Worm (Caenorhabditis elegans) whole organism, young adult: ENCODE data around the gene clec-64.

Experiments
- F10E7.11 ChIP-seq: sonication (generic microtip); optimal IDR thresholded peaks from 2 replicates; lab custom pipeline; 2017; ENCODE audit warnings: mild to moderate bottlenecking, missing genetic modification characterization, moderate library complexity, missing compliant biosample characterization
- F33H1.4 ChIP-seq: fragments of 200-800 bp; sonication (Bioruptor generic); IDR thresholded peaks from 2 replicates; pipeline ENCODE4 v1.3.6; 2022; ENCODE audit warnings: missing genetic modification reagents, missing genetic modification characterization, missing compliant biosample characterization
- F57A8.1 ChIP-seq: fragments of 200-800 bp; sonication (Bioruptor generic); optimal IDR thresholded peaks from 2 replicates; lab custom pipeline; 2018; ENCODE audit warnings: mild to moderate bottlenecking, missing genetic modification characterization, moderate library complexity, missing compliant biosample characterization
- K11D2.4 ChIP-seq: fragments of 200-800 bp; sonication (Bioruptor generic); IDR thresholded peaks from 2 replicates; pipeline ENCODE4 v1.3.6; 2022; ENCODE audit warnings: missing genetic modification reagents, missing genetic modification characterization, missing compliant biosample characterization
- T07F8.4 ChIP-seq: sonication (generic microtip); optimal IDR thresholded peaks from 2 replicates; lab custom pipeline; 2016; ENCODE audit warnings: mild to moderate bottlenecking, missing genetic modification characterization, moderate library complexity, missing compliant biosample characterization
- Y53G8AR.9 ChIP-seq: fragments of 200-800 bp; sonication (Bioruptor generic); conservative IDR thresholded peaks from 2 replicates; pipeline ENCODE4 v1.3.6; 2022; ENCODE audit warnings: missing genetic modification reagents, missing genetic modification characterization, missing compliant biosample characterization
- Y56A3A.18 ChIP-seq: fragments of 200-800 bp; sonication (Bioruptor generic); IDR thresholded peaks from 2 replicates; pipeline ENCODE4 v1.3.6; 2022; ENCODE audit warnings: missing genetic modification reagents, missing genetic modification characterization, missing compliant biosample characterization
- akir-1 ChIP-seq: fragments of 200-800 bp; sonication (Bioruptor generic); optimal IDR thresholded peaks from 2 replicates; lab custom pipeline; 2018; ENCODE audit warnings: mild to moderate bottlenecking, missing genetic modification characterization, moderate library complexity, missing compliant biosample characterization
- aptf-2 ChIP-seq: fragments of 200-800 bp; sonication (Bioruptor generic); conservative IDR thresholded peaks from 2 replicates; pipeline ENCODE4 v1.3.6; 2022; ENCODE audit warnings: missing genetic modification reagents, missing genetic modification characterization, missing compliant biosample characterization
- aptf-3 ChIP-seq: fragments of 200-800 bp; sonication (Bioruptor generic); IDR thresholded peaks from 2 replicates; pipeline ENCODE4 v1.3.6; 2022; ENCODE audit warnings: missing genetic modification characterization, missing compliant biosample characterization
- attf-5 ChIP-seq: fragments of 200-800 bp; sonication (Bioruptor generic); optimal IDR thresholded peaks from 2 replicates; lab custom pipeline; 2018; ENCODE audit warnings: mild to moderate bottlenecking, missing genetic modification characterization, missing compliant biosample characterization
- attf-6 ChIP-seq: fragments of 200-800 bp; sonication (Bioruptor generic); IDR thresholded peaks from 2 replicates; pipeline ENCODE4 v1.3.6; 2022; ENCODE audit warnings: missing genetic modification reagents, missing genetic modification characterization, missing compliant biosample characterization
- cebp-1 ChIP-seq, 2 experiments: fragments of 200-800 bp in 1 of 2; sonication (Bioruptor generic) in 1 of 2; sonication (generic microtip) in 1 of 2; IDR thresholded peaks in 1 of 2; optimal IDR thresholded peaks in 1 of 2; 2 replicates each; pipeline versions ENCODE4 v1.3.6 to Lab custom; 2017 to 2022; ENCODE audit warnings: missing compliant biosample characterization in 2 of 2, missing genetic modification characterization in 2 of 2, mild to moderate bottlenecking in 1 of 2, missing genetic modification reagents in 1 of 2, moderate library complexity in 1 of 2
- ceh-100 ChIP-seq: fragments of 200-800 bp; sonication (Bioruptor generic); IDR thresholded peaks from 2 replicates; pipeline ENCODE4 v1.3.6; 2022; ENCODE audit warnings: missing genetic modification reagents, missing genetic modification characterization, missing compliant biosample characterization
- chd-7 ChIP-seq: sonication (generic microtip); optimal IDR thresholded peaks from 2 replicates; lab custom pipeline; 2016; ENCODE audit warnings: mild to moderate bottlenecking, missing genetic modification characterization, moderate library complexity, missing compliant biosample characterization
- die-1 ChIP-seq: sonication (generic microtip); optimal IDR thresholded peaks from 2 replicates; lab custom pipeline; 2016; ENCODE audit warnings: missing genotype, mild to moderate bottlenecking, missing genetic modification characterization, missing compliant biosample characterization
- egl-44 ChIP-seq: fragments of 200-800 bp; sonication (Bioruptor generic); IDR thresholded peaks from 2 replicates; pipeline ENCODE4 v1.3.6; 2022; ENCODE audit warnings: missing genetic modification reagents, missing genetic modification characterization, missing compliant biosample characterization
- ets-4 ChIP-seq: fragments of 200-800 bp; sonication (Bioruptor generic); optimal IDR thresholded peaks from 2 replicates; lab custom pipeline; 2018; ENCODE audit warnings: mild to moderate bottlenecking, missing genetic modification characterization, missing compliant biosample characterization
- hlh-12 ChIP-seq: sonication (generic microtip); optimal IDR thresholded peaks from 2 replicates; lab custom pipeline; 2016; ENCODE audit warnings: missing genetic modification characterization, missing compliant biosample characterization
- hmg-1.2 ChIP-seq: fragments of 200-800 bp; sonication (Bioruptor generic); IDR thresholded peaks from 2 replicates; pipeline ENCODE4 v1.3.6; 2022; ENCODE audit warnings: missing genetic modification reagents, missing genetic modification characterization, missing compliant biosample characterization
- hrde-1 ChIP-seq: sonication (generic microtip); optimal IDR thresholded peaks from 2 replicates; lab custom pipeline; 2016; ENCODE audit warnings: missing genetic modification characterization, mild to moderate bottlenecking, missing compliant biosample characterization, moderate library complexity, missing genotype, missing genetic modification reagents, borderline replicate concordance
- hsf-1 ChIP-seq: fragments of 200-800 bp; sonication (Bioruptor generic); IDR thresholded peaks from 2 replicates; pipeline ENCODE4 v1.3.6; 2022; ENCODE audit warnings: missing genetic modification reagents, missing genetic modification characterization, missing compliant biosample characterization
- let-526 ChIP-seq: fragments of 200-800 bp; sonication (Bioruptor generic); IDR thresholded peaks from 2 replicates; pipeline ENCODE4 v1.3.6; 2022; ENCODE audit warnings: missing genetic modification reagents, missing genetic modification characterization, missing compliant biosample characterization
- let-607 ChIP-seq, 2 experiments: fragments of 200-800 bp in 1 of 2; sonication (Bioruptor generic) in 1 of 2; sonication (generic microtip) in 1 of 2; optimal IDR thresholded peaks; 2 replicates each; lab custom pipeline; 2016 to 2018; ENCODE audit warnings: mild to moderate bottlenecking in 2 of 2, missing compliant biosample characterization in 2 of 2, missing genetic modification characterization in 2 of 2, moderate library complexity in 2 of 2, missing genotype in 1 of 2
- mcd-1 ChIP-seq: fragments of 200-800 bp; sonication (Bioruptor generic); IDR thresholded peaks from 2 replicates; pipeline ENCODE4 v1.3.6; 2022; ENCODE audit warnings: missing genetic modification reagents, missing genetic modification characterization, missing compliant biosample characterization
- nhr-80 ChIP-seq: sonication (generic microtip); optimal IDR thresholded peaks from 2 replicates; lab custom pipeline; 2016; ENCODE audit warnings: missing genetic modification characterization, missing compliant biosample characterization
- rpc-1 ChIP-seq, 2 experiments: fragments of 150-350 bp in 1 of 2; sonication (generic microtip) in 1 of 2; optimal IDR thresholded peaks; 2 replicates each; lab custom pipeline; 2014 to 2018; ENCODE audit warnings: missing biosample characterization in 1 of 2, missing genetic modification characterization in 1 of 2, missing genetic modification reagents in 1 of 2, missing genotype in 1 of 2
- snpc-1.1 ChIP-seq: sonication (generic microtip); optimal IDR thresholded peaks from 2 replicates; lab custom pipeline; 2017; ENCODE audit warnings: missing genetic modification characterization, mild to moderate bottlenecking, missing compliant biosample characterization, antibody characterized with exemption, moderate library complexity, missing genotype, missing genetic modification reagents; ENCODE audit not compliant: insufficient read depth
- snpc-4 ChIP-seq, 5 experiments: fragments of 150-350 bp in 1 of 5; sonication (generic microtip) in 4 of 5; optimal IDR thresholded peaks; 2 replicates each; lab custom pipeline; 2014 to 2018; ENCODE audit warnings: missing genetic modification characterization in 5 of 5, missing biosample characterization in 3 of 5, antibody characterized with exemption in 2 of 5, mild to moderate bottlenecking in 2 of 5, missing compliant biosample characterization in 2 of 5, missing genotype in 2 of 5, moderate library complexity in 2 of 5, missing genetic modification reagents in 1 of 5
- unc-130 ChIP-seq: sonication (generic microtip); optimal IDR thresholded peaks from 2 replicates; lab custom pipeline; 2016; ENCODE audit warnings: missing genetic modification reagents, missing genetic modification characterization, missing compliant biosample characterization
- zim-3 ChIP-seq: sonication (generic microtip); optimal IDR thresholded peaks from 2 replicates; lab custom pipeline; 2017; ENCODE audit warnings: mild to moderate bottlenecking, missing genetic modification characterization, moderate library complexity, missing compliant biosample characterization
- ztf-22 ChIP-seq: fragments of 200-800 bp; sonication (Bioruptor generic); optimal IDR thresholded peaks from 2 replicates; lab custom pipeline; 2018; ENCODE audit warnings: mild to moderate bottlenecking, missing genetic modification characterization, moderate library complexity, missing compliant biosample characterization
- ztf-3 ChIP-seq: fragments of 200-800 bp; sonication (Bioruptor generic); optimal IDR thresholded peaks from 2 replicates; lab custom pipeline; 2018; ENCODE audit warnings: mild to moderate bottlenecking, missing genetic modification characterization, missing compliant biosample characterization

The clec-64 gene

DNA sequence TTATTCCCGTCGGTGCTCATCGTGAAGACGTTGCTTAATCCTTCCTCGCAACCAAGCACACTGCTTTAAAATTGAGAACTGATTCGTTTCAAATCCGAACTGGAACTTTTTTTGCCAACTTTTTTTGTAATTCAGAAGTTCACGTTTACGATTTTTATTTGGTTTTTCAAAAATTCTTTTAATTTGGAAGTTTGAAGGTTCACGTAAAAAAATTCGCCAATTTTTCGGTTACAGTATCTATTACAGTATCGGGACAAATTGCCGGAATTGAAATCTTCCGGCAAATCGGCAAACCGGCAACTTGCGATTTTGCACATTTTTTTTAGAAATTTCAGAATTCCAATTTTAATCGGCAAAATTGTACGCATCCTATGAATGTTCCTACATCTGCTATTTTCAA is 30.2 kb downstream of the clec-64 start, which contains the start of gene F58G1.3:
Gene F58G1.3, minus strand, starts transcription at position 101 of the 400 bp plus-strand sequence.
- TF ChIP-seq zim-3, result no peak
- TF ChIP-seq attf-6 (GFP tag; lab: Robert Waterston, UW), result no peak
- no peak for TF ChIP-seq Y53G8AR.9
- TF ChIP-seq ztf-3, result no peak
- no peak for TF ChIP-seq F33H1.4
- no peak for TF ChIP-seq F57A8.1 (GFP tag; lab: Kevin White, UChicago)
- TF ChIP-seq mcd-1, result no peak
- TF ChIP-seq egl-44 (GFP tag; lab: Robert Waterston, UW), result no peak
- TF ChIP-seq hlh-12 (tag; lab: Kevin White, UChicago), result no peak
- no peak for TF ChIP-seq F10E7.11 (tag; lab: Kevin White, UChicago)
- no peak for TF ChIP-seq aptf-3 (GFP tag; lab: Robert Waterston, UW)
- no peak for TF ChIP-seq ets-4
- no peak for TF ChIP-seq snpc-1.1 (tag; lab: Kevin White, UChicago)
- no peak for TF ChIP-seq chd-7

DNA sequence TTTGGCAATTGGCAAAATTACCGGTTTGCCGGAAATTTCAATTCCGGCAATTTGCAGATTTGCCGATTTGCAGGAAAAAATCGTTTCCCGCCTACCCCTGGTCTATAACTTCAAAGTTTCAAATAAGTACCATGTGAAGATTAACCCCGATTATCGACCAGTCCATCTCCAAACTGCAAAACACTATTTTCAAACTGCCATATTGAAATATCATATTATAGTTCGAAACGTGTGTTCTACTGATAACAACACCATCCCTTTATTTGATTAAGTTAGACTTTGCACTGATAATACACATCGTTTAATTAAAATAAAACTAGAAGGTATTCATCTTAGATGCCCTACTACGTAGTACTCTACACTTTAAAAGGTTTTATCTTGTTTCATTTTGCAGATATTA is 32.1 kb downstream of the clec-64 start:
- TF ChIP-seq hmg-1.2 (GFP tag; lab: Robert Waterston, UW) (no peak), nhr-80 (tag; lab: Kevin White, UChicago) (peak; percentile 33), ztf-22 (GFP tag; lab: Kevin White, UChicago) (no peak), hsf-1 (no peak), let-526 (GFP tag; lab: Robert Waterston, UW) (no peak), F57A8.1 (GFP tag; lab: Kevin White, UChicago) (no peak), die-1 (tag; lab: Kevin White, UChicago) (no peak)

DNA sequence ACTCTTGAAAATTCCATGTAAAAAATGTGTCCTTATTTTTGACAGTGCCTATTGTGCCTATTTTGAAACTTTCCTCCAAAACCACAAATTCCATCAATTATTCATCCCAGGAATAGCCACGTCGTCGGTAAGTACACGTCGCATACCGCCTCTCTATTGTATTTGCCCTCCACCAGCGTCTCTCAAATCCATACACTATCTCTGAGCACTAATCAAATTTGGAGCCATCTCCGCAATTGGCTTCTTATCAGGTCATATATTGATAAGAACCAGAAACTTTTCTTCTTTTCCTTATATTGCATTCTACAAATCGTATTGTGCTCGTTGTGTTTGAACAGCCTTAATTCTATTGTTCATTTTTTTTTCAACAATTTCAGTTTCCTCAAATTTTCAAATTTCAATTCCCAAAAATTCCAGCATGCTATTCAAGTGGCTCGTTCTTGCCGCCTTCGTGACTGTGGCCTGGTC is 33.4 kb downstream of the clec-64 start, which contains the start of gene dct-18:
Gene dct-18, plus strand, starts transcription at position 418 of the 468 bp plus-strand sequence.
- TF ChIP-seq let-607 (tag; optimal IDR thresholded peaks at IDR 0.05; lab: Kevin White, UChicago) (peak; percentile 47 to 60), attf-5 (no peak), attf-6 (GFP tag; lab: Robert Waterston, UW) (no peak), ets-4 (peak; percentile 1), K11D2.4 (no peak), aptf-2 (GFP tag; lab: Robert Waterston, UW) (no peak), Y56A3A.18 (GFP tag; lab: Robert Waterston, UW) (no peak), nhr-80 (tag; lab: Kevin White, UChicago) (peak; percentile 77)

DNA sequence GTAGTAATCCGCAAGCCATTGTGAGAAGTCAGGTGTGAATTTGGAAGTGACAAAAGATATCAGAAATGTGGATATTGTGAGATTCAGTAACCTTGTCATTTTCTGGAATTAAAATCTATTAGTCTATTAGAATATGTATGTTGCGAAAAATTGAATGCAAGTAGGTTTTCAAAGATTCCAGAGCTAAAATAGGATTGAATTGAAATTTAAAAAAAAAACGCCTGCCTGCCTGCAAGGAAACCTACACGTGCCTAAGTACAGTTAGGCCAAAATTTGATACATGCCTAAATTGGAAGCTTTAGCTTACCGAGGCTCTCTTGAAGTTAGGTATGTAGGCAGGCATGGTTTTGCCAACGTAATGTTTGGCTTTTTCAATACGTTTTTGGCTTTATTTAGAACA is 37.2 kb downstream of the clec-64 start, which contains the start of gene lips-9:
Gene lips-9, minus strand, starts transcription at position 101 of the 400 bp plus-strand sequence.
- TF ChIP-seq let-607 (tag; optimal IDR thresholded peaks at IDR 0.05; lab: Kevin White, UChicago), result no peak
- no peak for TF ChIP-seq ceh-100
- no peak for TF ChIP-seq rpc-1 (optimal IDR thresholded peaks at IDR 0.05; lab: Kevin White, UChicago)
- TF ChIP-seq rpc-1 (tag; optimal IDR thresholded peaks at IDR 0.05; lab: Kevin White, UChicago), result no peak
- no peak for TF ChIP-seq hrde-1
- no peak for TF ChIP-seq T07F8.4 (tag; lab: Kevin White, UChicago)

DNA sequence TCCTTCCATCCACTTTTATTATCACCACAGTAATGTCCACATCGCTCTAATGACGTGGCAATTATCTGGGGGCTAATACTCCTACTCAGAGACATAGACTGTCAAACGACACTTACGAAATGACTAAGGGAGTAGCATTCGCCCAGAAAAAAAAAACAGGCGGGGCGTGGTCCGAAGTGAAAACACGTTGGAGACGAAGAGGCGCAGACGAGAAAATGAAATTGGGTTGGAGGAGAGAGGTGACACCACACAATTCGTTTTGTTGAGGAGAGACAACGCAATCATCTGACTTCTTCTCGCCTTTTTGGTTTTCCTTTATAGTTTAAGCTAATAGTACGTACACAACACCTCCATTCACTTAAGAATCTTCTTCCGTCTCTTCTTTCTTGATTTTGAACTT is 41.1 kb downstream of the clec-64 start:
- no peak for TF ChIP-seq cebp-1 (GFP tag; IDR thresholded peaks at IDR 0.05; lab: Robert Waterston, UW)
- TF ChIP-seq cebp-1 (tag; optimal IDR thresholded peaks at IDR 0.05; lab: Kevin White, UChicago), result peak; percentile 58
- peak; percentile 38; the same call in 1 of the 2 replicates for TF ChIP-seq hmg-1.2 (GFP tag; lab: Robert Waterston, UW)
- TF ChIP-seq snpc-4 (GFP tag; optimal IDR thresholded peaks at IDR 0.05; lab: Kevin White, UChicago), result no peak
- peak in 1 of 4 experiments; percentile 33 for TF ChIP-seq snpc-4 (tag; optimal IDR thresholded peaks at IDR 0.05; lab: Kevin White, UChicago)
- TF ChIP-seq akir-1 (GFP tag; lab: Kevin White, UChicago), result no peak
- TF ChIP-seq unc-130 (GFP tag; lab: Kevin White, UChicago), result no peak
- TF ChIP-seq, all 124 proteins: peak for 3
